Worm (Caenorhabditis elegans) whole organism, L1 larva: ENCODE results near the gene npr-22.

Experiments
- ama-1 ChIP-seq: fragments of 150-350 bp; optimal IDR thresholded peaks from 2 replicates; lab custom pipeline; 2014
- ceh-88 ChIP-seq: fragments of 200-800 bp; sonication (Bioruptor generic); IDR thresholded peaks from 2 replicates; pipeline ENCODE4 v1.3.6; 2022; ENCODE audit warnings: missing genetic modification characterization, missing compliant biosample characterization
- ceh-90 ChIP-seq: sonication (generic microtip); optimal IDR thresholded peaks from 2 replicates; lab custom pipeline; 2016; ENCODE audit warnings: missing genetic modification characterization, missing compliant biosample characterization
- ces-1 ChIP-seq: fragments of 150-350 bp; optimal IDR thresholded peaks from 2 replicates; lab custom pipeline; 2014; ENCODE audit warnings: missing biosample characterization, missing genetic modification reagents, missing genetic modification characterization
- dsc-1 ChIP-seq: sonication (generic microtip); optimal IDR thresholded peaks from 2 replicates; lab custom pipeline; 2016; ENCODE audit warnings: mild to moderate bottlenecking, missing genetic modification characterization, missing compliant biosample characterization
- elt-2 ChIP-seq: sonication (generic microtip); optimal IDR thresholded peaks from 2 replicates; lab custom pipeline; 2016; ENCODE audit warnings: missing genetic modification characterization, mild to moderate bottlenecking, inconsistent platforms, missing compliant biosample characterization, missing genetic modification reagents
- lin-14 ChIP-seq: fragments of 200-800 bp; sonication (Bioruptor generic); optimal IDR thresholded peaks from 2 replicates; lab custom pipeline; 2018; ENCODE audit warnings: mild to moderate bottlenecking, missing genetic modification characterization, moderate library complexity, missing compliant biosample characterization
- lin-15B ChIP-seq: fragments of 150-350 bp; sonication (generic microtip); optimal IDR thresholded peaks from 3 replicates; lab custom pipeline; 2014; ENCODE audit warnings: missing biosample characterization, missing genetic modification characterization
- mab-9 ChIP-seq: fragments of 200-800 bp; sonication (Bioruptor generic); IDR thresholded peaks from 2 replicates; pipeline ENCODE4 v1.3.6; 2022; ENCODE audit warnings: missing genetic modification reagents, missing genetic modification characterization, missing compliant biosample characterization
- nhr-12 ChIP-seq: sonication (generic microtip); optimal IDR thresholded peaks from 2 replicates; lab custom pipeline; 2017; ENCODE audit warnings: missing biosample characterization, missing genetic modification characterization
- nhr-237 ChIP-seq: fragments of 150-350 bp; optimal IDR thresholded peaks from 2 replicates; lab custom pipeline; 2014; ENCODE audit warnings: missing biosample characterization, missing genetic modification characterization
- nhr-77 ChIP-seq: fragments of 150-350 bp; optimal IDR thresholded peaks from 2 replicates; lab custom pipeline; 2014; ENCODE audit warnings: missing biosample characterization, missing genetic modification characterization
- nhr-90 ChIP-seq: sonication (generic microtip); optimal IDR thresholded peaks from 2 replicates; lab custom pipeline; 2016; ENCODE audit warnings: mild to moderate bottlenecking, missing genetic modification characterization, missing compliant biosample characterization; ENCODE audit not compliant: poor library complexity
- pax-3 ChIP-seq: fragments of 200-800 bp; sonication (Bioruptor generic); optimal IDR thresholded peaks from 2 replicates; lab custom pipeline; 2018; ENCODE audit warnings: mild to moderate bottlenecking, missing genetic modification characterization, moderate library complexity, missing compliant biosample characterization
- pqm-1 ChIP-seq: sonication (generic microtip); optimal IDR thresholded peaks from 3 replicates; lab custom pipeline; 2017; ENCODE audit warnings: missing biosample characterization, missing genetic modification characterization
- tbx-2 ChIP-seq: sonication (generic microtip); optimal IDR thresholded peaks from 2 replicates; lab custom pipeline; 2016; ENCODE audit warnings: missing genetic modification characterization, missing compliant biosample characterization
- unc-62 ChIP-seq: fragments of 150-350 bp; optimal IDR thresholded peaks from 2 replicates; lab custom pipeline; 2014; ENCODE audit warnings: missing biosample characterization, missing genetic modification reagents, missing genetic modification characterization
- unc-86 ChIP-seq: sonication (generic microtip); optimal IDR thresholded peaks from 2 replicates; lab custom pipeline; 2016; ENCODE audit warnings: missing genetic modification characterization, missing compliant biosample characterization
- unc-98 ChIP-seq: fragments of 200-800 bp; sonication (Bioruptor generic); IDR thresholded peaks from 2 replicates; pipeline ENCODE4 v1.3.6; 2022; ENCODE audit warnings: missing genetic modification characterization, missing compliant biosample characterization
- xbp-1 ChIP-seq: sonication (generic microtip); optimal IDR thresholded peaks from 2 replicates; lab custom pipeline; 2016; ENCODE audit warnings: missing genetic modification characterization, missing compliant biosample characterization
- zag-1 ChIP-seq: fragments of 150-350 bp; optimal IDR thresholded peaks from 2 replicates; lab custom pipeline; 2014; ENCODE audit warnings: missing biosample characterization, missing genetic modification characterization

npr-22 gene

ce11 chrIV:8608204-8608603 is 49.0 kb downstream of the npr-22 start:
- TF ChIP-seq ceh-90 (tag; lab: Kevin White, UChicago) = no peak
- TF ChIP-seq lin-15B (tag; lab: Kevin White, UChicago) = no peak
- TF ChIP-seq tbx-2 (tag; lab: Kevin White, UChicago) = no peak
- no peak for TF ChIP-seq nhr-77 (tag; lab: Kevin White, UChicago)
- no peak for TF ChIP-seq unc-86
- TF ChIP-seq ces-1 = no peak
- no peak for TF ChIP-seq mab-9 (GFP tag; lab: Robert Waterston, UW)
- no peak for TF ChIP-seq pax-3 (tag; lab: Kevin White, UChicago)
- TF ChIP-seq zag-1 = no peak

- TF ChIP-seq nhr-237 (no peak), nhr-90 (tag; lab: Kevin White, UChicago) (no peak), nhr-77 (tag; lab: Kevin White, UChicago) (no peak), nhr-12 (tag; lab: Kevin White, UChicago) (no peak), xbp-1 (tag; lab: Kevin White, UChicago) (no peak), unc-62 (GFP tag; lab: Kevin White, UChicago) (no peak), pqm-1 (no peak), dsc-1 (no peak), ama-1 (lab: Kevin White, UChicago) (no peak)
These were observed 49.7 kb downstream of the npr-22 start, which contains the start of gene F42A9.6 for ce11 chrIV:8608934-8609333. Gene F42A9.6, plus strand, starts transcription at chrIV:8609234.

- peak; percentile 60 for TF ChIP-seq elt-2
- TF ChIP-seq nhr-237 = no peak
- TF ChIP-seq ceh-88 (GFP tag; lab: Robert Waterston, UW) = no peak
- peak; percentile 64 for TF ChIP-seq lin-14
- no peak for TF ChIP-seq mab-9 (GFP tag; lab: Robert Waterston, UW)
- no peak for TF ChIP-seq unc-98 (GFP tag; lab: Robert Waterston, UW)
These were observed 52.8 kb downstream of the npr-22 start, which contains the start of the genes F42A9.17 and cyp-33E2 for ce11 chrIV:8611886-8612542. Gene F42A9.17, minus strand, starts transcription at chrIV:8611936. Gene cyp-33E2, plus strand, starts transcription at chrIV:8612334.
